Fruit fly (Drosophila melanogaster): ENCODE data around the gene CG31835.

The CG31835 gene

dm6 chr2L:14765608-14766007 lies 30.0 kb downstream of the CG31835 start, which contains the start of gene CG4701:
Gene CG4701, plus strand, starts transcription at chr2L:14765908.
- TF ChIP-seq CG8478 (optimal IDR thresholded peaks at IDR 0.05) (no peak), psq (optimal IDR thresholded peaks at IDR 0.05) (no peak), pan (optimal IDR thresholded peaks at IDR 0.05) (no peak), EcR (GFP tag; optimal IDR thresholded peaks at IDR 0.05) (no peak), usp (GFP tag; optimal IDR thresholded peaks at IDR 0.05) (no peak), Dll (optimal IDR thresholded peaks at IDR 0.05) (no peak)

dm6 chr2L:14774713-14775112 lies 39.1 kb downstream of the CG31835 start, which contains the start of gene CG4650:
Gene CG4650, minus strand, starts transcription at chr2L:14774981.
- TF ChIP-seq usp (GFP tag; optimal IDR thresholded peaks at IDR 0.05), result no peak
- no peak for TF ChIP-seq psq (optimal IDR thresholded peaks at IDR 0.05)
- TF ChIP-seq pan (optimal IDR thresholded peaks at IDR 0.05), result no peak

DNA sequence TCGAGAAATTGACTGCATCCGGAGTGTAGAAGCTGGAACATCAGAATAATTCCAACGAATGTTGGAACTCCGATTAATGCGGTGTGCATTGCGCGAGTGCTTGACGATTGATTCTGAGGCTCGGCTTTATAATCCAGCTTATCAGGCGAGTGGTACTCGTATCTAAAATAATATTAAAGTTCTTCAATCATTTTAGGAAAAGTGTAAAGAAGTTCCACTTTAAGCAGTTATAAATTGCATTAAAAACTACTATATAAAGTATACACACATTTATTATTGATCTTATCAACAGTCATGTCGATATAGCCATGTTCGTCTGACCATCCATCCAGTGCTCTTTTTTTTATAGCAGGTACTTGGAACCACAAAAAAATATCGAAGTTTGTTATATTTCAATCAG lies 48.9 kb downstream of the CG31835 start, which contains the start of gene CG18636:
TSS of gene CG18636 (minus strand) at position 101 of the 400 bp plus-strand sequence.
- no peak for TF ChIP-seq usp (GFP tag; optimal IDR thresholded peaks at IDR 0.05)
- TF ChIP-seq Dll (optimal IDR thresholded peaks at IDR 0.05), result no peak
- TF ChIP-seq pan (optimal IDR thresholded peaks at IDR 0.05), result no peak
- TF ChIP-seq EcR (GFP tag; optimal IDR thresholded peaks at IDR 0.05), result no peak

Data from whole organism.